Worm (Caenorhabditis elegans) whole organism, L1 larva: ENCODE data around the gene npr-9.

ENCODE experiments used
- aha-1 ChIP-seq: fragments of 150-350 bp; optimal IDR thresholded peaks from 2 replicates; lab custom pipeline; 2014; ENCODE audit warnings: missing biosample characterization, missing genetic modification characterization
- ama-1 ChIP-seq: fragments of 150-350 bp; optimal IDR thresholded peaks from 2 replicates; lab custom pipeline; 2014
- egl-27 ChIP-seq, 2 experiments: fragments of 150-350 bp in 1 of 2; sonication (generic microtip); optimal IDR thresholded peaks; 3 replicates each; lab custom pipeline; 2017 to 2018; ENCODE audit warnings: missing biosample characterization in 2 of 2, missing genetic modification characterization in 2 of 2, missing genetic modification reagents in 2 of 2
- elt-3 ChIP-seq, 6 experiments: fragments of 150-350 bp in 1 of 6; sonication (generic microtip); optimal IDR thresholded peaks; 2 replicates each; lab custom pipeline; 2017 to 2018; ENCODE audit warnings: missing biosample characterization in 6 of 6, missing genetic modification characterization in 6 of 6, inconsistent platforms in 1 of 6
- fkh-10 ChIP-seq: sonication (generic microtip); optimal IDR thresholded peaks from 2 replicates; lab custom pipeline; 2017; ENCODE audit warnings: missing biosample characterization, missing genetic modification reagents, missing genetic modification characterization
- jun-1 ChIP-seq: fragments of 150-350 bp; optimal IDR thresholded peaks from 2 replicates; lab custom pipeline; 2014; ENCODE audit warnings: missing biosample characterization, missing genetic modification reagents, missing genetic modification characterization
- mdl-1 ChIP-seq, 2 experiments: fragments of 150-350 bp; optimal IDR thresholded peaks; 2 replicates each; lab custom pipeline; 2014 to 2017; ENCODE audit warnings: missing biosample characterization in 2 of 2, missing genetic modification characterization in 2 of 2, inconsistent platforms in 1 of 2
- mep-1 ChIP-seq: fragments of 150-350 bp; optimal IDR thresholded peaks from 2 replicates; lab custom pipeline; 2014; ENCODE audit warnings: missing biosample characterization, missing genetic modification characterization
- nhr-237 ChIP-seq: fragments of 150-350 bp; optimal IDR thresholded peaks from 2 replicates; lab custom pipeline; 2014; ENCODE audit warnings: missing biosample characterization, missing genetic modification characterization
- nhr-77 ChIP-seq: fragments of 150-350 bp; optimal IDR thresholded peaks from 2 replicates; lab custom pipeline; 2014; ENCODE audit warnings: missing biosample characterization, missing genetic modification characterization
- skn-1 ChIP-seq: fragments of 150-350 bp; optimal IDR thresholded peaks from 2 replicates; lab custom pipeline; 2014; ENCODE audit warnings: missing biosample characterization, missing genetic modification characterization
- snpc-4 ChIP-seq: fragments of 150-350 bp; optimal IDR thresholded peaks from 2 replicates; lab custom pipeline; 2014; ENCODE audit warnings: missing biosample characterization, missing genetic modification characterization
- unc-62 ChIP-seq: fragments of 150-350 bp; optimal IDR thresholded peaks from 2 replicates; lab custom pipeline; 2014; ENCODE audit warnings: missing biosample characterization, missing genetic modification reagents, missing genetic modification characterization
- zag-1 ChIP-seq: fragments of 150-350 bp; optimal IDR thresholded peaks from 2 replicates; lab custom pipeline; 2014; ENCODE audit warnings: missing biosample characterization, missing genetic modification characterization

- TF ChIP-seq elt-3 (tag; optimal IDR thresholded peaks at IDR 0.05; lab: Kevin White, UChicago) (no peak), snpc-4 (no peak), fkh-10 (GFP tag; lab: Kevin White, UChicago) (no peak), ama-1 (lab: Kevin White, UChicago) (no peak), mep-1 (tag; lab: Kevin White, UChicago) (no peak), jun-1 (no peak), egl-27 (tag; optimal IDR thresholded peaks at IDR 0.05; lab: Kevin White, UChicago) (no peak), aha-1 (tag; lab: Kevin White, UChicago) (no peak), nhr-77 (no peak), skn-1 (tag; lab: Kevin White, UChicago) (no peak), unc-62 (GFP tag; lab: Kevin White, UChicago) (no peak), zag-1 (no peak), nhr-237 (tag; lab: Kevin White, UChicago) (no peak), mdl-1 (tag; optimal IDR thresholded peaks at IDR 0.05; lab: Kevin White, UChicago) (no peak)
Observed at ce11 chrX:11287617-11288016, 41.9 kb upstream of the npr-9 start, which contains the start of gene F38B2.4.
